Worm (Caenorhabditis elegans) whole organism, mixed stage, embryonic: ENCODE results near the gene H04J21.1.

Experiments used
- M03D4.4 ChIP-seq: sonication (generic microtip); optimal IDR thresholded peaks from 2 replicates; lab custom pipeline; 2017; ENCODE audit warnings: mild to moderate bottlenecking, missing genetic modification characterization, missing compliant biosample characterization
- blmp-1 ChIP-seq: fragments of 150-350 bp; optimal IDR thresholded peaks from 2 replicates; lab custom pipeline; 2014; ENCODE audit warnings: missing biosample characterization, missing genetic modification characterization
- ceh-39 ChIP-seq: fragments of 150-350 bp; optimal IDR thresholded peaks from 2 replicates; lab custom pipeline; 2014; ENCODE audit warnings: missing biosample characterization, missing genetic modification characterization
- ceh-43 ChIP-seq: fragments of 200-800 bp; sonication (Bioruptor generic); optimal IDR thresholded peaks from 2 replicates; lab custom pipeline; 2018; ENCODE audit warnings: mild to moderate bottlenecking, missing genetic modification characterization, moderate library complexity, missing compliant biosample characterization
- ceh-83 ChIP-seq: fragments of 200-800 bp; sonication (Bioruptor generic); optimal IDR thresholded peaks from 2 replicates; lab custom pipeline; 2018; ENCODE audit warnings: mild to moderate bottlenecking, missing genetic modification characterization, missing compliant biosample characterization
- ces-1 ChIP-seq: fragments of 150-350 bp; optimal IDR thresholded peaks from 2 replicates; lab custom pipeline; 2014; ENCODE audit warnings: missing biosample characterization, missing genetic modification reagents, missing genetic modification characterization
- drap-1 ChIP-seq: fragments of 200-800 bp; sonication (Bioruptor generic); optimal IDR thresholded peaks from 3 replicates; lab custom pipeline; 2018; ENCODE audit warnings: mild to moderate bottlenecking, missing genetic modification characterization, missing compliant biosample characterization
- elt-1 ChIP-seq: sonication (generic microtip); optimal IDR thresholded peaks from 2 replicates; lab custom pipeline; 2017; ENCODE audit warnings: missing genetic modification characterization, mild to moderate bottlenecking, missing compliant biosample characterization, antibody characterized with exemption, moderate library complexity, borderline replicate concordance; ENCODE audit not compliant: insufficient read depth
- elt-3 ChIP-seq: fragments of 150-350 bp; optimal IDR thresholded peaks from 2 replicates; lab custom pipeline; 2014; ENCODE audit warnings: missing biosample characterization, missing genetic modification characterization
- flh-1 ChIP-seq: fragments of 200-800 bp; sonication (Bioruptor generic); optimal IDR thresholded peaks from 2 replicates; lab custom pipeline; 2018; ENCODE audit warnings: mild to moderate bottlenecking, missing genetic modification characterization, moderate library complexity, missing compliant biosample characterization
- ham-2 ChIP-seq: fragments of 200-800 bp; sonication (Bioruptor generic); optimal IDR thresholded peaks from 2 replicates; lab custom pipeline; 2018; ENCODE audit warnings: mild to moderate bottlenecking, missing genetic modification characterization, missing compliant biosample characterization
- hlh-1 ChIP-seq: fragments of 150-350 bp; optimal IDR thresholded peaks from 2 replicates; lab custom pipeline; 2014; ENCODE audit warnings: missing biosample characterization, missing genetic modification reagents, missing genetic modification characterization
- lin-13 ChIP-seq: fragments of 150-350 bp; optimal IDR thresholded peaks from 2 replicates; lab custom pipeline; 2014; ENCODE audit warnings: missing biosample characterization, missing genetic modification characterization
- lin-32 ChIP-seq: fragments of 200-800 bp; sonication (Bioruptor generic); optimal IDR thresholded peaks from 2 replicates; lab custom pipeline; 2018; ENCODE audit warnings: mild to moderate bottlenecking, missing genetic modification characterization, missing compliant biosample characterization
- lsy-2 ChIP-seq: fragments of 150-350 bp; optimal IDR thresholded peaks from 2 replicates; lab custom pipeline; 2014; ENCODE audit warnings: missing biosample characterization, missing genetic modification characterization
- mab-5 ChIP-seq: fragments of 150-350 bp; optimal IDR thresholded peaks from 2 replicates; lab custom pipeline; 2014; ENCODE audit warnings: missing biosample characterization, missing genetic modification characterization
- mep-1 ChIP-seq: fragments of 150-350 bp; optimal IDR thresholded peaks from 2 replicates; lab custom pipeline; 2017; ENCODE audit warnings: missing biosample characterization, missing genetic modification reagents, missing genetic modification characterization, inconsistent platforms
- mls-2 ChIP-seq: sonication (generic microtip); optimal IDR thresholded peaks from 2 replicates; lab custom pipeline; 2016; ENCODE audit warnings: mild to moderate bottlenecking, missing genetic modification characterization, moderate library complexity, missing compliant biosample characterization
- nhr-12 ChIP-seq: fragments of 150-350 bp; optimal IDR thresholded peaks from 2 replicates; lab custom pipeline; 2014; ENCODE audit warnings: missing biosample characterization, missing genetic modification characterization
- nhr-2 ChIP-seq: fragments of 150-350 bp; optimal IDR thresholded peaks from 2 replicates; lab custom pipeline; 2014; ENCODE audit warnings: missing biosample characterization, missing genetic modification characterization
- nhr-237 ChIP-seq: fragments of 150-350 bp; optimal IDR thresholded peaks from 2 replicates; lab custom pipeline; 2014; ENCODE audit warnings: missing biosample characterization, missing genetic modification characterization
- nhr-28 ChIP-seq: fragments of 150-350 bp; optimal IDR thresholded peaks from 2 replicates; lab custom pipeline; 2014; ENCODE audit warnings: missing biosample characterization, missing genetic modification characterization
- nhr-76 ChIP-seq: sonication (generic microtip); optimal IDR thresholded peaks from 2 replicates; lab custom pipeline; 2017; ENCODE audit warnings: missing biosample characterization, missing genetic modification characterization
- pha-4 ChIP-seq: fragments of 150-350 bp; optimal IDR thresholded peaks from 2 replicates; lab custom pipeline; 2018; ENCODE audit warnings: missing biosample characterization, missing genetic modification reagents, missing genetic modification characterization
- sem-2 ChIP-seq: fragments of 200-800 bp; sonication (Bioruptor generic); optimal IDR thresholded peaks from 2 replicates; lab custom pipeline; 2018; ENCODE audit warnings: mild to moderate bottlenecking, missing genetic modification characterization, missing compliant biosample characterization
- snpc-4 ChIP-seq: fragments of 150-350 bp; optimal IDR thresholded peaks from 2 replicates; lab custom pipeline; 2014; ENCODE audit warnings: missing biosample characterization, missing genetic modification characterization
- sptf-1 ChIP-seq: sonication (generic microtip); optimal IDR thresholded peaks from 2 replicates; lab custom pipeline; 2017; ENCODE audit warnings: mild to moderate bottlenecking, missing genetic modification characterization, moderate library complexity, missing compliant biosample characterization
- tbx-8 ChIP-seq: fragments of 200-800 bp; sonication (Bioruptor generic); optimal IDR thresholded peaks from 2 replicates; lab custom pipeline; 2018; ENCODE audit warnings: mild to moderate bottlenecking, missing genetic modification characterization, moderate library complexity, missing compliant biosample characterization
- unc-120 ChIP-seq: sonication (generic microtip); optimal IDR thresholded peaks from 2 replicates; lab custom pipeline; 2017; ENCODE audit warnings: missing genetic modification characterization, missing compliant biosample characterization; ENCODE audit not compliant: poor library complexity, severe bottlenecking
- unc-39 ChIP-seq: fragments of 150-350 bp; optimal IDR thresholded peaks from 2 replicates; lab custom pipeline; 2014; ENCODE audit warnings: missing biosample characterization, missing genetic modification characterization
- unc-62 ChIP-seq: fragments of 150-350 bp; optimal IDR thresholded peaks from 2 replicates; lab custom pipeline; 2014; ENCODE audit warnings: missing biosample characterization, missing genetic modification reagents, missing genetic modification characterization
- zip-8 ChIP-seq: fragments of 150-350 bp; optimal IDR thresholded peaks from 2 replicates; lab custom pipeline; 2014; ENCODE audit warnings: missing biosample characterization, missing genetic modification characterization
- ztf-11 ChIP-seq: fragments of 150-350 bp; optimal IDR thresholded peaks from 2 replicates; lab custom pipeline; 2014; ENCODE audit warnings: missing biosample characterization, missing genetic modification characterization

Gene H04J21.1

DNA sequence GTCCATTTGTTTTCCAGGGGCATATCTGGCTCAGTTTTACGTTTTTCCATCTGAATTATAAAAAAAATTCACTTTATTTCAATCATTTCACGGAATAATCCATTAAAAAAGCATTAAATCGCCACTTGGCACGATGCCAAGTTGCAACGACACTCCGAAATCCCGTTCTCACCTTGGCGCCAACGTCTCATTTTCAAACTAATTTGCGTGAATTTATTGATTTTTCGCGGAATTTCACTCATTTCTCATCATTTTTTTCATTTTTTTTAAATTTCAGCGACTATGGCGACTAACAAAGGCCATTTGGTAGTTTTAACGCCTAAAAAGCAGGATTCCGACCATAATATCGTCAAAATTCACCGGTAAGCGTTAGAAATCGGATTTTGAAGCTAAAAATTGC is 4.2 kb upstream of the H04J21.1 start, which contains the start of gene H14E04.2:
TSS of gene H14E04.2 (plus strand) at position 276 of the 400 bp plus-strand sequence.
- TF ChIP-seq unc-39 (tag; lab: Kevin White, UChicago), result no peak
- no peak for TF ChIP-seq M03D4.4 (tag; lab: Kevin White, UChicago)
- TF ChIP-seq ces-1 (GFP tag; lab: Kevin White, UChicago), result peak; percentile 72
- no peak for TF ChIP-seq elt-3 (tag; lab: Kevin White, UChicago)
- TF ChIP-seq mab-5 (tag; lab: Kevin White, UChicago), result no peak
- TF ChIP-seq flh-1 (GFP tag; lab: Kevin White, UChicago), result no peak
- TF ChIP-seq sptf-1 (tag; lab: Kevin White, UChicago), result no peak
- TF ChIP-seq zip-8 (tag; lab: Kevin White, UChicago), result no peak
- no peak for TF ChIP-seq nhr-237 (tag; lab: Kevin White, UChicago)
- TF ChIP-seq lin-13 (tag; lab: Kevin White, UChicago), result peak; percentile 75
- no peak for TF ChIP-seq ceh-83 (GFP tag; lab: Kevin White, UChicago)
- no peak for TF ChIP-seq nhr-28 (tag; lab: Kevin White, UChicago)
- no peak for TF ChIP-seq sem-2 (GFP tag; lab: Kevin White, UChicago)
- TF ChIP-seq ztf-11 (tag; lab: Kevin White, UChicago), result no peak
- TF ChIP-seq blmp-1 (tag; lab: Kevin White, UChicago), result no peak
- TF ChIP-seq lin-32 (GFP tag; lab: Kevin White, UChicago), result no peak
- peak; percentile 81 for TF ChIP-seq mep-1
- no peak for TF ChIP-seq snpc-4
- no peak for TF ChIP-seq ceh-43 (GFP tag; lab: Kevin White, UChicago)
- peak; percentile 24 for TF ChIP-seq lsy-2 (tag; lab: Kevin White, UChicago)
- no peak for TF ChIP-seq drap-1 (GFP tag; lab: Kevin White, UChicago)
- peak; percentile 85 for TF ChIP-seq pha-4
- TF ChIP-seq mls-2 (tag; lab: Kevin White, UChicago), result no peak
- no peak for TF ChIP-seq unc-120
- TF ChIP-seq hlh-1 (tag; lab: Kevin White, UChicago), result peak; percentile 19

DNA sequence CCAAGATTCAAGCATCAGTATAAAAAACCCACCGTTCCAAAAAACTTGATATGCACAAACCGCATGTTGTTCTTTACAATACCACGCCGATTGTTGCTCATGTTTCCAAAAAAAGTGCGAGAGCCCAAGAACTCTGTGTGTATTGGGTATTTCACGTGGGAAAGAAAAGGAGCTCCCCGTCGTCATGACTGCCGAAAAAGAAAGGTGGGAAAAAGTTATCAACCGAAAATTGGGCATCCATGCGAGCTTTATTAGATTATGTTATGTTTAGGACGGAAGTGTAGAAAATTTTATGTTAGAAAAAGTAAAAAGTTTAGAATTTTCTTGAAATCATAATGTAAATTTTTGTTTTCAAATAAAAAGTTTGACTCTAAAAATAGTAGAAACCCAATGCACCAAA is 3.3 kb downstream of the H04J21.1 start, which contains the start of gene H04J21.4:
TSS of gene H04J21.4 (minus strand) at position 101 of the 400 bp plus-strand sequence.
- TF ChIP-seq sem-2 (GFP tag; lab: Kevin White, UChicago), result no peak
- TF ChIP-seq ceh-83 (GFP tag; lab: Kevin White, UChicago), result no peak
- TF ChIP-seq sptf-1 (tag; lab: Kevin White, UChicago), result no peak
- TF ChIP-seq blmp-1 (tag; lab: Kevin White, UChicago), result no peak
- TF ChIP-seq elt-1 (tag; lab: Kevin White, UChicago), result no peak
- no peak for TF ChIP-seq pha-4
- TF ChIP-seq ham-2 (GFP tag; lab: Kevin White, UChicago), result no peak
- no peak for TF ChIP-seq nhr-76
- TF ChIP-seq lin-13 (tag; lab: Kevin White, UChicago), result no peak
- TF ChIP-seq flh-1 (GFP tag; lab: Kevin White, UChicago), result no peak
- no peak for TF ChIP-seq mep-1
- TF ChIP-seq tbx-8, result no peak
- TF ChIP-seq nhr-12, result no peak
- TF ChIP-seq mls-2 (tag; lab: Kevin White, UChicago), result no peak
- no peak for TF ChIP-seq nhr-2
- no peak for TF ChIP-seq unc-39 (tag; lab: Kevin White, UChicago)
- TF ChIP-seq M03D4.4 (tag; lab: Kevin White, UChicago), result no peak
- TF ChIP-seq, all 35 proteins: peak for 0

DNA sequence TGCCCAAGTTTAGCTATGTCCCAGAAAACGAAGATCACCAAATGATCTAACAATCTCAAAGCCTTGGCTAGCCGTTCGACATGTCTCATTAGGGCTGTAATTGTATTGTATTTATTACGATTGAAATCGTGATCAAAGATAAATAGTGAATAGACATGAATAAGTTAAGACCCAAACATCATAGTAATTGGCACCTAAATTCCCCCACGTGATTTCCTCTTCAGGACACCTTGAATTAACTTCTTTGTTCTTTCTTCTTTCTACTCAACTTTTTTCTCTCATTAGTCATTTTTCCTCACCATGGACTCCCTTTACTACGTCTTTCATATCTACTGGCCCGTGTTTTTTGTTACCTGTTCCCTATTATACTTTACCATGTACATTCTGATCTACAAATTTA is 9.1 kb downstream of the H04J21.1 start, which contains the start of gene srd-69:
TSS of gene srd-69 (plus strand) at position 301 of the 400 bp plus-strand sequence.
- TF ChIP-seq nhr-28 (tag; lab: Kevin White, UChicago), result no peak
- TF ChIP-seq sptf-1 (tag; lab: Kevin White, UChicago), result no peak
- no peak for TF ChIP-seq nhr-237 (tag; lab: Kevin White, UChicago)
- no peak for TF ChIP-seq pha-4
- no peak for TF ChIP-seq unc-62 (GFP tag; lab: Kevin White, UChicago)

DNA sequence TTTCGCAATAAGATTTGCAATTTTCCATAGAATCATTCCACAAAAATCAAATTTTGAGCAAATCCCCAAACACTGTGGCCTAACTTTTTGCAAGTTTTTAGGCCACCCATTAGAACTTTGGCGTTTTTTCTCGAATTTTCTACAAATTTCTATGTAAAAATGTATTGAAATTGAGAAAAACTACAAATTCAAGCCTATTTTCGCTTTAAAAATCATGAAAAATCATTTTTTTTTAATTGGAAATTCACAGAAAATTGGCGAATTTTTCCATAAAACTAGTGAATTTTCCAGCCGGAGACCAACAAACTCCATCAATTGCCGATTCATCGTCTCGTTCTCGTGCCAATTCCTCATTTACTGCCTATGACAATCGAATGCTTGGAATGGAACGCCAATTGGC is 21.8 kb downstream of the H04J21.1 start:
- TF ChIP-seq pha-4 (no peak), ceh-39 (tag; lab: Kevin White, UChicago) (no peak), drap-1 (GFP tag; lab: Kevin White, UChicago) (no peak), zip-8 (tag; lab: Kevin White, UChicago) (no peak), elt-3 (tag; lab: Kevin White, UChicago) (no peak), mep-1 (no peak), nhr-237 (tag; lab: Kevin White, UChicago) (no peak), sptf-1 (tag; lab: Kevin White, UChicago) (no peak), ces-1 (GFP tag; lab: Kevin White, UChicago) (no peak), sem-2 (GFP tag; lab: Kevin White, UChicago) (no peak), hlh-1 (tag; lab: Kevin White, UChicago) (no peak), ham-2 (GFP tag; lab: Kevin White, UChicago) (no peak), mls-2 (tag; lab: Kevin White, UChicago) (no peak), nhr-2 (no peak), M03D4.4 (tag; lab: Kevin White, UChicago) (no peak)
